Fruit fly (Drosophila melanogaster): ENCODE measurements around the gene atk.
A peak's percentile ranks its signal among the peaks of the same experiment; 100 is the strongest.

The atk gene

DNA sequence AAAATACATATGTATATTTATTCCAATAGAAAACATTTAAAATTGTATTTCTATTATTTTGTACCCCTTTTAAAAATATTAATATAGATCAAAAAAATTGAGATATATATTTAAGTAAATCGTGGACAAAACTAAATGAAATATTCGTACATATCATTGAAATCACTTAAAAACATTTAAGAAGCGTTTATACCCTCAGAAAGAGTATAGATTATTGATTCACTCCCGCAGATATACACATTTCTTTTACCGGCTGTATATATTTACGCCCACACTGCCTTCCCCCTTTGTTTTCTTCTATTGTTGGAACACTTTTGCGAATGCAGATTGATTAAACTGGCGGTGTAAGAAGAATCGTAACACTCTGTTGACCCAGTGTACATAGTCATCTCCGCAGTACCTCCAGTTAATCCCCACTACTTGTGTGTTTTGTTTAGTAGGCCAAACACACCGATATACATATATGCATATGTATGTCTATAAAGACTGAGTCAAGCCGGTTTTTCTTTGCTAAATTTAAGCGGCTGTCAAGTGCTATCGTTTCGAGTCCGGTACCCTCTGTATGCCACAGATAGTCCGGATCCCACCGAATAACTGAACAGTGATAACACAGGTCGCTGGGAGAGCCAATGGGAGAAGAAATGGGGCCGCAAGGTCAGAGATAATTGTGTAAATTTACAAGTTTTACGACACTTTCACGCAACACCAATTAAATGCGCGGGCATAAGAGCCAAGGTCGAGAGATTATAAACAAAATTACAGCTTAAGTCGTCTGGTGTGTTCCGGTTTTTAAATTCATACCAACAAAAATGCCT, 7.0 kb upstream of the atk start (continued):
- TF ChIP-seq CG15269 (tag; optimal IDR thresholded peaks at IDR 0.05) (no peak), Tbp (GFP tag; optimal IDR thresholded peaks at IDR 0.05) (no peak), CG7271 (tag; optimal IDR thresholded peaks at IDR 0.05) (no peak), Vsx1 (GFP tag; optimal IDR thresholded peaks at IDR 0.05) (peak; percentile 38), CG9437 (GFP tag; optimal IDR thresholded peaks at IDR 0.05) (peak; percentile 22), CG17186 (GFP tag; optimal IDR thresholded peaks at IDR 0.05) (no peak), CG13123 (GFP tag; optimal IDR thresholded peaks at IDR 0.05) (peak; percentile 65), PHDP (tag; optimal IDR thresholded peaks at IDR 0.05) (peak; percentile 42), MESR4 (GFP tag; optimal IDR thresholded peaks at IDR 0.05) (peak; percentile 12), pnt (GFP tag; optimal IDR thresholded peaks at IDR 0.05) (peak; percentile 38), CG13775 (GFP tag; optimal IDR thresholded peaks at IDR 0.05) (no peak), hb (GFP tag; IDR thresholded peaks at IDR 0.05; ENCODE audit: partially characterized antibody) (no peak), CG34376 (GFP tag; optimal IDR thresholded peaks at IDR 0.05) (peak; percentile 22), sisA (GFP tag; IDR thresholded peaks at IDR 0.05) (no peak), dysf (GFP tag; IDR thresholded peaks at IDR 0.05) (no peak), psq (GFP tag; optimal IDR thresholded peaks at IDR 0.05) (peak; percentile 47), shn (GFP tag; optimal IDR thresholded peaks at IDR 0.05) (peak; percentile 40), Bteb2 (GFP tag; optimal IDR thresholded peaks at IDR 0.05) (peak; percentile 13), CG14965 (GFP tag; optimal IDR thresholded peaks at IDR 0.05; ENCODE audit: borderline replicate concordance) (peak; percentile 29), Dref (GFP tag; IDR thresholded peaks at IDR 0.05) (no peak), nau (GFP tag; optimal IDR thresholded peaks at IDR 0.05) (peak; percentile 80), mld (GFP tag; IDR thresholded peaks at IDR 0.05; ENCODE audit: partially characterized antibody) (no peak), bcd (GFP tag; optimal IDR thresholded peaks at IDR 0.05) (peak; percentile 41), her (GFP tag; optimal IDR thresholded peaks at IDR 0.05) (peak; percentile 72), Sry-δ (GFP tag; optimal IDR thresholded peaks at IDR 0.05) (peak; percentile 1), Trl (optimal IDR thresholded peaks at IDR 0.05) (no peak), Trl (GFP tag; optimal IDR thresholded peaks at IDR 0.05) (peak; percentile 83), CG12071 (GFP tag; optimal IDR thresholded peaks at IDR 0.05) (peak; percentile 87), fd102C (GFP tag; optimal IDR thresholded peaks at IDR 0.05) (peak; percentile 79), CG18011 (GFP tag; optimal IDR thresholded peaks at IDR 0.05) (peak; percentile 21), Adf1 (GFP tag; IDR thresholded peaks at IDR 0.05) (no peak), crol (GFP tag; IDR thresholded peaks at IDR 0.05) (peak; percentile 7; the same call in 1 of the 2 replicates), p53 (GFP tag; optimal IDR thresholded peaks at IDR 0.05) (peak; percentile 50), h (optimal IDR thresholded peaks at IDR 0.05) (no peak), CG14050 (GFP tag; IDR thresholded peaks at IDR 0.05) (no peak), oc (tag; optimal IDR thresholded peaks at IDR 0.05) (peak; percentile 58), Med (GFP tag) (peak; percentile 96), CG10267 (tag; optimal IDR thresholded peaks at IDR 0.05) (no peak), CG4424 (GFP tag; optimal IDR thresholded peaks at IDR 0.05) (peak; percentile 7), Camta (GFP tag; optimal IDR thresholded peaks at IDR 0.05) (peak; percentile 51), phol (tag; optimal IDR thresholded peaks at IDR 0.05) (peak; percentile 31), pan (optimal IDR thresholded peaks at IDR 0.05) (no peak), pan (GFP tag; optimal IDR thresholded peaks at IDR 0.05 in 1 of 2, IDR thresholded peaks at IDR 0.05 in 1 of 2) (no peak), E2f1 (GFP tag; IDR thresholded peaks at IDR 0.05) (no peak), Six4 (GFP tag; optimal IDR thresholded peaks at IDR 0.05) (no peak), CG12104 (GFP tag; optimal IDR thresholded peaks at IDR 0.05) (no peak), CTCF (GFP tag; optimal IDR thresholded peaks at IDR 0.05) (no peak), stwl (tag; optimal IDR thresholded peaks at IDR 0.05) (no peak), zen (tag; optimal IDR thresholded peaks at IDR 0.05) (peak; percentile 25), insv (GFP tag; optimal IDR thresholded peaks at IDR 0.05) (no peak), slp2 (GFP tag; optimal IDR thresholded peaks at IDR 0.05) (peak; percentile 50)
